Fruit fly (Drosophila melanogaster): ENCODE measurements around the gene CG11964.

Gene CG11964

dm6 chr3R:8896740-8897139 is 48.1 kb downstream of the CG11964 start (continued):
- TF ChIP-seq CG6689 (GFP tag; IDR thresholded peaks at IDR 0.05) (peak; percentile 67), CG8388 (GFP tag; optimal IDR thresholded peaks at IDR 0.05) (peak; percentile 56), Taf1 (GFP tag; IDR thresholded peaks at IDR 0.05) (0 out of 2 replicates have a peak, but pooled peaks have one; percentile 26), CG8765 (GFP tag; IDR thresholded peaks at IDR 0.05) (0 out of 2 replicates have a peak, but pooled peaks have one; percentile 21), dysf (GFP tag; IDR thresholded peaks at IDR 0.05) (peak; percentile 81), chinmo (GFP tag; IDR thresholded peaks at IDR 0.05; ENCODE audit: partially characterized antibody) (no peak), CG7839 (tag; optimal IDR thresholded peaks at IDR 0.05) (peak; percentile 73), Elba2 (GFP tag; optimal IDR thresholded peaks at IDR 0.05) (no peak), Tbp (GFP tag; optimal IDR thresholded peaks at IDR 0.05) (no peak), E2f2 (GFP tag; IDR thresholded peaks at IDR 0.05) (peak; percentile 53), vvl (GFP tag; IDR thresholded peaks at IDR 0.05) (peak; percentile 68), Hr3 (GFP tag; optimal IDR thresholded peaks at IDR 0.05) (peak; percentile 64), Hsf (GFP tag; optimal IDR thresholded peaks at IDR 0.05) (peak; percentile 53), lilli (GFP tag; optimal IDR thresholded peaks at IDR 0.05) (peak; percentile 72), CG1603 (tag; optimal IDR thresholded peaks at IDR 0.05) (peak; percentile 63), Nf-YB (GFP tag; optimal IDR thresholded peaks at IDR 0.05) (peak; percentile 30), CG12769 (tag; optimal IDR thresholded peaks at IDR 0.05) (peak; percentile 74), grau (tag; optimal IDR thresholded peaks at IDR 0.05) (peak; percentile 77), sima (GFP tag; optimal IDR thresholded peaks at IDR 0.05) (no peak), ara (GFP tag; IDR thresholded peaks at IDR 0.05) (peak; percentile 14; the same call in 1 of the 2 replicates), pita (GFP tag; optimal IDR thresholded peaks at IDR 0.05) (no peak), Six4 (GFP tag; optimal IDR thresholded peaks at IDR 0.05) (peak; percentile 56), CG2202 (tag; optimal IDR thresholded peaks at IDR 0.05) (peak; percentile 11), klu (GFP tag; IDR thresholded peaks at IDR 0.05) (peak; percentile 35; the same call in 1 of the 2 replicates), CrebB (tag; optimal IDR thresholded peaks at IDR 0.05) (peak; percentile 47), CG2116 (GFP tag; optimal IDR thresholded peaks at IDR 0.05) (peak; percentile 19), pzg (GFP tag; optimal IDR thresholded peaks at IDR 0.05) (no peak), ab (GFP tag; optimal IDR thresholded peaks at IDR 0.05) (no peak), scrt (GFP tag; optimal IDR thresholded peaks at IDR 0.05) (peak; percentile 46), pros (GFP tag; optimal IDR thresholded peaks at IDR 0.05) (no peak), CG18011 (GFP tag; optimal IDR thresholded peaks at IDR 0.05) (peak; percentile 41), CG17568 (GFP tag; optimal IDR thresholded peaks at IDR 0.05) (peak; percentile 48), CG15011 (GFP tag; optimal IDR thresholded peaks at IDR 0.05) (peak; percentile 38)

dm6 chr3R:8892993-8893670 is 51.7 kb downstream of the CG11964 start:
- TF ChIP-seq Hr51 (GFP tag; optimal IDR thresholded peaks at IDR 0.05), result peak in 1 of 2 experiments; percentile 34
- TF ChIP-seq dysf (GFP tag; IDR thresholded peaks at IDR 0.05), result peak; percentile 30; the same call in 1 of the 3 replicates
- peak; percentile 9 for TF ChIP-seq Meics (GFP tag; optimal IDR thresholded peaks at IDR 0.05)
- TF ChIP-seq bowl (GFP tag; IDR thresholded peaks at IDR 0.05), result no peak
- TF ChIP-seq tx (GFP tag; optimal IDR thresholded peaks at IDR 0.05), result peak; percentile 20
- TF ChIP-seq CG32772 (GFP tag; IDR thresholded peaks at IDR 0.05), result peak; percentile 22; the same call in 1 of the 2 replicates
- TF ChIP-seq nerfin-2 (GFP tag; IDR thresholded peaks at IDR 0.05; ENCODE audit: partially characterized antibody), result no peak
- peak; percentile 46 for TF ChIP-seq Med (GFP tag)
- TF ChIP-seq NfI (GFP tag; optimal IDR thresholded peaks at IDR 0.05), result no peak
- TF ChIP-seq Drgx (GFP tag; IDR thresholded peaks at IDR 0.05), result peak; percentile 73
- TF ChIP-seq az2 (GFP tag; optimal IDR thresholded peaks at IDR 0.05), result no peak
- 0 out of 2 replicates have a peak, but pooled peaks have one; percentile 19 for TF ChIP-seq CG14441 (GFP tag; IDR thresholded peaks at IDR 0.05)
- no peak for TF ChIP-seq BEAF-32 (GFP tag; optimal IDR thresholded peaks at IDR 0.05)
- TF ChIP-seq Awh (GFP tag; IDR thresholded peaks at IDR 0.05), result 0 out of 2 replicates have a peak, but pooled peaks have one; percentile 18
- peak; percentile 11 for TF ChIP-seq CG10209 (GFP tag; optimal IDR thresholded peaks at IDR 0.05)
- peak; percentile 15 for TF ChIP-seq Chrac-16 (GFP tag; optimal IDR thresholded peaks at IDR 0.05)
- TF ChIP-seq CG2120 (GFP tag; optimal IDR thresholded peaks at IDR 0.05), result peak; percentile 57
- peak; percentile 27; the same call in 1 of the 3 replicates for TF ChIP-seq tgo (GFP tag; IDR thresholded peaks at IDR 0.05)

Measured in whole organism, embryonic.